Worm (Caenorhabditis elegans) whole organism, late embryonic: ENCODE results near the gene cdr-7.

Experiments
- F13H6.1 ChIP-seq: sonication (generic microtip); optimal IDR thresholded peaks from 2 replicates; lab custom pipeline; 2016; ENCODE audit warnings: missing genetic modification characterization, missing compliant biosample characterization
- Y22D7AL.16 ChIP-seq: sonication (generic microtip); optimal IDR thresholded peaks from 2 replicates; lab custom pipeline; 2016; ENCODE audit warnings: missing genetic modification characterization, missing compliant biosample characterization
- ama-1 ChIP-seq: fragments of 150-350 bp; optimal IDR thresholded peaks from 2 replicates; lab custom pipeline; 2014
- ceh-14 ChIP-seq: sonication (generic microtip); optimal IDR thresholded peaks from 2 replicates; lab custom pipeline; 2016; ENCODE audit warnings: missing genotype, missing genetic modification characterization, missing compliant biosample characterization
- ceh-19 ChIP-seq: fragments of 200-800 bp; sonication (Bioruptor generic); optimal IDR thresholded peaks from 2 replicates; lab custom pipeline; 2018; ENCODE audit warnings: mild to moderate bottlenecking, missing genetic modification characterization, missing compliant biosample characterization
- ceh-22 ChIP-seq: sonication (generic microtip); optimal IDR thresholded peaks from 2 replicates; lab custom pipeline; 2017; ENCODE audit warnings: missing biosample characterization, missing genetic modification characterization
- ceh-31 ChIP-seq: sonication (generic microtip); optimal IDR thresholded peaks from 2 replicates; lab custom pipeline; 2016; ENCODE audit warnings: missing genetic modification characterization, missing compliant biosample characterization
- ceh-48 ChIP-seq: sonication (generic microtip); optimal IDR thresholded peaks from 2 replicates; lab custom pipeline; 2016; ENCODE audit warnings: missing genetic modification characterization, inconsistent platforms, missing compliant biosample characterization
- ceh-6 ChIP-seq: fragments of 200-800 bp; sonication (Bioruptor generic); optimal IDR thresholded peaks from 2 replicates; lab custom pipeline; 2018; ENCODE audit warnings: mild to moderate bottlenecking, missing genetic modification characterization, missing compliant biosample characterization
- ceh-9 ChIP-seq: sonication (generic microtip); optimal IDR thresholded peaks from 2 replicates; lab custom pipeline; 2016; ENCODE audit warnings: mild to moderate bottlenecking, missing genetic modification characterization, inconsistent platforms, missing compliant biosample characterization
- che-1 ChIP-seq: sonication (generic microtip); optimal IDR thresholded peaks from 2 replicates; lab custom pipeline; 2016; ENCODE audit warnings: mild to moderate bottlenecking, missing genetic modification characterization, missing compliant biosample characterization
- ets-4 ChIP-seq: sonication (generic microtip); optimal IDR thresholded peaks from 2 replicates; lab custom pipeline; 2016; ENCODE audit warnings: missing genetic modification characterization, missing compliant biosample characterization
- eyg-1 ChIP-seq: sonication (generic microtip); optimal IDR thresholded peaks from 2 replicates; lab custom pipeline; 2016; ENCODE audit warnings: missing genotype, missing genetic modification characterization, missing compliant biosample characterization
- fax-1 ChIP-seq: sonication (generic microtip); optimal IDR thresholded peaks from 2 replicates; lab custom pipeline; 2016; ENCODE audit warnings: missing genotype, missing genetic modification characterization, missing compliant biosample characterization
- fkh-10 ChIP-seq: fragments of 150-350 bp; optimal IDR thresholded peaks from 2 replicates; lab custom pipeline; 2014; ENCODE audit warnings: missing biosample characterization, missing genetic modification reagents, missing genetic modification characterization
- hlh-13 ChIP-seq: fragments of 200-800 bp; sonication (Bioruptor generic); optimal IDR thresholded peaks from 2 replicates; lab custom pipeline; 2018; ENCODE audit warnings: mild to moderate bottlenecking, missing genetic modification characterization, missing compliant biosample characterization
- hlh-30 ChIP-seq: sonication (generic microtip); optimal IDR thresholded peaks from 2 replicates; lab custom pipeline; 2017; ENCODE audit warnings: antibody characterized with exemption, missing genetic modification characterization, missing compliant biosample characterization; ENCODE audit not compliant: insufficient read depth
- hlh-8 ChIP-seq: sonication (generic microtip); optimal IDR thresholded peaks from 2 replicates; lab custom pipeline; 2016; ENCODE audit warnings: missing genotype, missing genetic modification characterization, missing compliant biosample characterization
- lim-6 ChIP-seq: sonication (generic microtip); optimal IDR thresholded peaks from 2 replicates; lab custom pipeline; 2016; ENCODE audit warnings: missing genetic modification characterization, missing compliant biosample characterization
- nfya-1 ChIP-seq: sonication (generic microtip); optimal IDR thresholded peaks from 2 replicates; lab custom pipeline; 2017; ENCODE audit warnings: missing genetic modification characterization, mild to moderate bottlenecking, missing compliant biosample characterization, antibody characterized with exemption, moderate library complexity
- nhr-11 ChIP-seq: fragments of 150-350 bp; optimal IDR thresholded peaks from 2 replicates; lab custom pipeline; 2014; ENCODE audit warnings: missing biosample characterization, missing genetic modification characterization
- nhr-232 ChIP-seq: sonication (generic microtip); optimal IDR thresholded peaks from 2 replicates; lab custom pipeline; 2016; ENCODE audit warnings: missing genetic modification characterization, missing compliant biosample characterization
- pag-3 ChIP-seq: sonication (generic microtip); optimal IDR thresholded peaks from 2 replicates; lab custom pipeline; 2016; ENCODE audit warnings: missing compliant biosample characterization, missing genetic modification characterization, borderline replicate concordance
- pha-2 ChIP-seq: sonication (generic microtip); optimal IDR thresholded peaks from 2 replicates; lab custom pipeline; 2017; ENCODE audit warnings: mild to moderate bottlenecking, missing genetic modification characterization, missing compliant biosample characterization
- pros-1 ChIP-seq: fragments of 150-350 bp; optimal IDR thresholded peaks from 2 replicates; lab custom pipeline; 2014; ENCODE audit warnings: missing biosample characterization, missing genetic modification reagents, missing genetic modification characterization
- ref-2 ChIP-seq: sonication (generic microtip); optimal IDR thresholded peaks from 2 replicates; lab custom pipeline; 2016; ENCODE audit warnings: missing genetic modification characterization, missing compliant biosample characterization
- rnt-1 ChIP-seq: sonication (generic microtip); optimal IDR thresholded peaks from 2 replicates; lab custom pipeline; 2016; ENCODE audit warnings: missing genetic modification characterization, missing compliant biosample characterization
- sdc-2 ChIP-seq: sonication (generic microtip); optimal IDR thresholded peaks from 2 replicates; lab custom pipeline; 2016; ENCODE audit warnings: missing genotype, missing genetic modification characterization, missing compliant biosample characterization
- sox-2 ChIP-seq: fragments of 200-800 bp; sonication (Bioruptor generic); IDR thresholded peaks from 2 replicates; pipeline ENCODE4 v1.3.6; 2022; ENCODE audit warnings: missing genetic modification reagents, missing genetic modification characterization, missing compliant biosample characterization
- syd-9 ChIP-seq: sonication (generic microtip); optimal IDR thresholded peaks from 2 replicates; lab custom pipeline; 2016; ENCODE audit warnings: mild to moderate bottlenecking, missing genetic modification characterization, moderate library complexity, missing compliant biosample characterization
- tbx-2 ChIP-seq: sonication (generic microtip); optimal IDR thresholded peaks from 2 replicates; lab custom pipeline; 2016; ENCODE audit warnings: missing genetic modification characterization, missing compliant biosample characterization
- unc-42 ChIP-seq: sonication (generic microtip); optimal IDR thresholded peaks from 2 replicates; lab custom pipeline; 2016; ENCODE audit warnings: missing genotype, missing genetic modification characterization, missing compliant biosample characterization
- unc-55 ChIP-seq: sonication (generic microtip); optimal IDR thresholded peaks from 2 replicates; lab custom pipeline; 2017; ENCODE audit warnings: missing biosample characterization, missing genetic modification reagents, missing genetic modification characterization
- zip-5 ChIP-seq: sonication (generic microtip); optimal IDR thresholded peaks from 2 replicates; lab custom pipeline; 2016; ENCODE audit warnings: missing genetic modification characterization, missing compliant biosample characterization
- ztf-16 ChIP-seq: sonication (generic microtip); optimal IDR thresholded peaks from 2 replicates; lab custom pipeline; 2017; ENCODE audit warnings: missing genetic modification characterization, missing compliant biosample characterization

Gene cdr-7

DNA sequence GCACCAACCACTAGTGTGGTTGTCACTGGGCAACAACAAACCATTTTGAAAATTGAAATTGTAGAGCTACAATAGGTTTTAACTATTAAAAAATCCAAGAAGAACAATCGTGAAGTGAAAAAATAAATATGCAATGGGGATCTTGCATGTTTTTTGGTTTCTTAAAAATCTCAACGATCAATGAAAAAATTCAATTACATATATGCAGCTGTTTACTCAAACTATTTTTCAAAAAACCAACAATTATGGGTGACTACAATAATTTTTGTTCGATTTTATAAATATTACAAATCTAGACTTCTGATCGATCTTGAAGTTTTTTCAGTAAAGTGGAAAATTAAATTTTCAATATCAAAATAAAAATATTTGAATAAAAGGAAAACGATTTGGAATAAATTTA is 3.4 kb downstream of the cdr-7 start, which contains the start of gene cdr-4:
cdr-4 (minus strand) TSS at position 101 of the 400 bp plus-strand sequence.
- TF ChIP-seq Y22D7AL.16 (tag; lab: Kevin White, UChicago) (no peak), F13H6.1 (tag; lab: Kevin White, UChicago) (no peak), unc-42 (tag; lab: Kevin White, UChicago) (no peak), che-1 (tag; lab: Kevin White, UChicago) (no peak), unc-55 (no peak), ceh-9 (tag; lab: Kevin White, UChicago) (no peak)

- TF ChIP-seq ceh-22 (tag; lab: Kevin White, UChicago) (no peak), pros-1 (tag; lab: Kevin White, UChicago) (no peak), hlh-13 (no peak), hlh-30 (no peak)
These were observed 5.4 kb downstream of the cdr-7 start for ce11 chrV:12406514-12406913.

ce11 chrV:12405929-12406328 is 6.0 kb downstream of the cdr-7 start, which contains the start of gene K01D12.10:
Gene K01D12.10, plus strand, starts transcription at chrV:12406229.
- no peak for TF ChIP-seq pha-2
- TF ChIP-seq unc-55: no peak
- no peak for TF ChIP-seq nhr-232
- no peak for TF ChIP-seq sox-2 (GFP tag; lab: Robert Waterston, UW)
- no peak for TF ChIP-seq ceh-48 (tag; lab: Kevin White, UChicago)
- no peak for TF ChIP-seq syd-9 (tag; lab: Kevin White, UChicago)
- TF ChIP-seq unc-42 (tag; lab: Kevin White, UChicago): no peak

ce11 chrV:12404544-12404943 is 7.4 kb downstream of the cdr-7 start, which contains the start of gene K01D12.9:
Gene K01D12.9, minus strand, starts transcription at chrV:12404644.
- no peak for TF ChIP-seq lim-6 (tag; lab: Kevin White, UChicago)
- no peak for TF ChIP-seq tbx-2 (tag; lab: Kevin White, UChicago)
- TF ChIP-seq Y22D7AL.16 (tag; lab: Kevin White, UChicago): no peak
- TF ChIP-seq nhr-11 (tag; lab: Kevin White, UChicago): no peak
- TF ChIP-seq eyg-1 (tag; lab: Kevin White, UChicago): no peak

ce11 chrV:12402355-12402754 is 9.6 kb downstream of the cdr-7 start, which contains the start of gene K01D12.8:
Gene K01D12.8, plus strand, starts transcription at chrV:12402655.
- no peak for TF ChIP-seq hlh-13
- no peak for TF ChIP-seq sdc-2 (tag; lab: Kevin White, UChicago)
- no peak for TF ChIP-seq ama-1 (lab: Kevin White, UChicago)
- no peak for TF ChIP-seq ets-4 (tag; lab: Kevin White, UChicago)
- no peak for TF ChIP-seq ceh-19 (GFP tag; lab: Kevin White, UChicago)
- TF ChIP-seq ceh-48 (tag; lab: Kevin White, UChicago): no peak
- no peak for TF ChIP-seq ceh-31
- TF ChIP-seq fax-1 (tag; lab: Kevin White, UChicago): no peak
- no peak for TF ChIP-seq zip-5 (tag; lab: Kevin White, UChicago)
- TF ChIP-seq ztf-16 (tag; lab: Kevin White, UChicago): no peak
- no peak for TF ChIP-seq rnt-1 (tag; lab: Kevin White, UChicago)
- no peak for TF ChIP-seq fkh-10 (GFP tag; lab: Kevin White, UChicago)
- no peak for TF ChIP-seq F13H6.1 (tag; lab: Kevin White, UChicago)
- TF ChIP-seq ceh-14 (tag; lab: Kevin White, UChicago): no peak
- TF ChIP-seq hlh-8 (tag; lab: Kevin White, UChicago): no peak
- TF ChIP-seq nhr-232: no peak

DNA sequence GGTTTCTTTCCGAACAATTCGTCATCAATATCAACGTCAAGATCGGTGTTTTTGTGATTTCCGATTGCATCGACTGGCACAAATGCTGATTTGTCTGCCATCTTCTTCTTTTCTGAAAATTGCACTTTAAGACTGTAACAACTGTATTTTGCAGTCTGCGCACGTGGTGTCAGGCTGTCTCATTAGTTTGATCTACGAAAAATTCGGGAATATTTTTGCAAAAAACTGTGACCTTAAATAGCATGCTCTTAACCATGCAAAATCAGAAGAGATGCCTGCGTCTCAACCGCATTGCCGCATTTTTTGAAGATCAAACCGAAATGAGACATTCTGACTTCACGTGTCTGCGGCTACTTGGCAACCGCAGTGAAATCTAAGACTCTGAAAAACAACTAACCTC is 10.5 kb downstream of the cdr-7 start, which contains the start of gene K01D12.7:
K01D12.7 (minus strand) TSS at position 101 of the 400 bp plus-strand sequence.
- TF ChIP-seq ceh-6 (GFP tag; lab: Kevin White, UChicago) (no peak), nfya-1 (tag; lab: Kevin White, UChicago) (no peak), ref-2 (tag; lab: Kevin White, UChicago) (no peak), pag-3 (no peak)
